Worm (Caenorhabditis elegans): ENCODE measurements around the gene srbc-32.

srbc-32 gene

DNA sequence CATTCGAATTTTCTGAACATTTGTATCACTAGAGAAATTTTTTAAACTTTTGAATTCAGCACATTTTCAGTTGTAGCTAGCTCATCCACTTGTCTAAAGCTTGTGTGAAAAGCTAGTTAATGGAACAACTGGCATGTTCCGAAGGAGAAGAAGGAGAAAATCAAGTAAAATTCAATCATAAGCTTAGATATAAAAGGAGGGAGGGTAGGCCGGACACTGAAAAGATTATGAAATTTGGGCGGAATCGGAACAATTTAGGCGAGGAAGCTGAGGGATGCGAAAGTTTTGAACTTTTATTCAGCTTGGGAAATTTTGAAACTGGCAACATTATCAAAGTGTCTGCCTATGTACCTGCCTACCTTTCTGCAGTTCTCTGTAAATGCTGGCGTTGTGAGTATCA is 34.3 kb downstream of the srbc-32 start:
- TF ChIP-seq sem-2 (GFP tag; optimal IDR thresholded peaks at IDR 0.05), result no peak
- TF ChIP-seq unc-62 (GFP tag; optimal IDR thresholded peaks at IDR 0.05), result no peak
- TF ChIP-seq drap-1 (GFP tag; optimal IDR thresholded peaks at IDR 0.05), result no peak
- TF ChIP-seq ces-1 (GFP tag; optimal IDR thresholded peaks at IDR 0.05), result peak; percentile 94

DNA sequence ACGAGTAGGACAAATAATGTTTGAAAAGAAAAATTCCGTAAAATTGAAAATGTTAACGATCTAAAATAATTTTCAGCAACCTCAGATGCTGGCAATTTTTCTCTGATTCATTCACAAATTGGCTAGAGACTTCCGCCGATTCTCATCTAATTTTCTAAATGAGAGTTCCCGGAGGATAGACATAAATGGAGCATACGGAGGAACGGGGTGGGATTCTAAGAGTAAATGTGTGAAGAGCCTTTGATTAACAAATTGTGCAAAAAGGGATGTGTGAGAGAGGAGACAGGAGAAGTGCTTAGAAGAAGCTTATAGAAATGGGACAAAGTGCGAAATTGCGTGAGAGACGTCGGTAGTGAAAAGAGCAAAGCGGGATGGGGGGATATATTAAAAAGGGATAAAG is 35.1 kb downstream of the srbc-32 start:
- TF ChIP-seq ceh-83 (GFP tag; optimal IDR thresholded peaks at IDR 0.05), result no peak
- TF ChIP-seq flh-1 (GFP tag; optimal IDR thresholded peaks at IDR 0.05), result no peak
- no peak for TF ChIP-seq elt-3 (tag; optimal IDR thresholded peaks at IDR 0.05)
- TF ChIP-seq hlh-1 (tag; optimal IDR thresholded peaks at IDR 0.05), result no peak
- no peak for TF ChIP-seq nhr-28 (tag; optimal IDR thresholded peaks at IDR 0.05)
- peak; percentile 92 for TF ChIP-seq ces-1 (GFP tag; optimal IDR thresholded peaks at IDR 0.05)

DNA sequence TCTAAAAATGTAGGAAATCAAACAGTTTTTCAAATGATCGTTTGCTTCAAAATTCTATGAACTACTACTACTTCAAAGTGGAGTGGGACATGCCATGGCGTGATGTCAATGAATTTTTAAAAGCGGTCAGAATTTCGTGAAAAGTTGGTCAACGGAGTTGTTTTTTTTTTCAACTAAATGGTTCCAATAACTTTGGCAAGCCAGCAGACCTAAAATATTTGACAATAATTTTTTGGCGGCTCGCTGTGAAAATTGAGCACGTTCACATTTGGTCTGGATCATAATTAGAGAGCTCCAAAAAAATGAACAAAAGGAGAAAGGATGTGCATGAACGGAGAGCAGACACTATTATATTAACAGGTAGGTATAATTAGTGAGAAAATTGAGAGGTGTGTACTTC is 36.4 kb downstream of the srbc-32 start:
- TF ChIP-seq unc-62 (GFP tag; optimal IDR thresholded peaks at IDR 0.05), result no peak
- TF ChIP-seq hlh-1 (tag; optimal IDR thresholded peaks at IDR 0.05), result no peak
- no peak for TF ChIP-seq lsy-2 (tag; optimal IDR thresholded peaks at IDR 0.05)
- peak; percentile 7 for TF ChIP-seq sptf-1 (tag; optimal IDR thresholded peaks at IDR 0.05)

DNA sequence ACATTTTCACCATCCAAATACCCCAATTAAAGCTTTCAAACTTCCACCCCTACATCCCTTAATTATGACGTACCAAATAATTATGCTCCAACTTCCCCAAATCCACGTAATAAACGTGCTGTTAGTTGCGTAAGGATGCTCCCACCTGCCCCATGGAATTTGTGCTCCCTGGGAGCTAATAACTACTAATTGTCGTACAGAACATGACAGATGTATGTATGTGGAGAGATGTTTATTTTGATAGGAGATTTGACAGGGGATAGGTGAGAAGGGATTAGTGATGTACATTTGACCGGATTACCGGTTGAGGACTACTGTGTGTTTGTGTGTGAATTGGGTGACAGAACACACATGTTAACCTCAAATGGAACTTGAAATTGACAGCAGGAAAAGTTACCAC is 36.9 kb downstream of the srbc-32 start:
- TF ChIP-seq cnd-1 (tag; optimal IDR thresholded peaks at IDR 0.05) (peak; percentile 65), blmp-1 (tag; optimal IDR thresholded peaks at IDR 0.05) (no peak), sptf-1 (tag; optimal IDR thresholded peaks at IDR 0.05) (peak; percentile 58), pha-4 (tag; optimal IDR thresholded peaks at IDR 0.05) (no peak), ceh-83 (GFP tag; optimal IDR thresholded peaks at IDR 0.05) (no peak), ceh-39 (tag; optimal IDR thresholded peaks at IDR 0.05) (no peak), ceh-43 (GFP tag; optimal IDR thresholded peaks at IDR 0.05) (peak; percentile 43), zip-8 (tag; optimal IDR thresholded peaks at IDR 0.05) (peak; percentile 62), nhr-2 (tag; optimal IDR thresholded peaks at IDR 0.05) (peak; percentile 92), lsy-2 (tag; optimal IDR thresholded peaks at IDR 0.05) (no peak), nhr-76 (tag; optimal IDR thresholded peaks at IDR 0.05) (no peak)

DNA sequence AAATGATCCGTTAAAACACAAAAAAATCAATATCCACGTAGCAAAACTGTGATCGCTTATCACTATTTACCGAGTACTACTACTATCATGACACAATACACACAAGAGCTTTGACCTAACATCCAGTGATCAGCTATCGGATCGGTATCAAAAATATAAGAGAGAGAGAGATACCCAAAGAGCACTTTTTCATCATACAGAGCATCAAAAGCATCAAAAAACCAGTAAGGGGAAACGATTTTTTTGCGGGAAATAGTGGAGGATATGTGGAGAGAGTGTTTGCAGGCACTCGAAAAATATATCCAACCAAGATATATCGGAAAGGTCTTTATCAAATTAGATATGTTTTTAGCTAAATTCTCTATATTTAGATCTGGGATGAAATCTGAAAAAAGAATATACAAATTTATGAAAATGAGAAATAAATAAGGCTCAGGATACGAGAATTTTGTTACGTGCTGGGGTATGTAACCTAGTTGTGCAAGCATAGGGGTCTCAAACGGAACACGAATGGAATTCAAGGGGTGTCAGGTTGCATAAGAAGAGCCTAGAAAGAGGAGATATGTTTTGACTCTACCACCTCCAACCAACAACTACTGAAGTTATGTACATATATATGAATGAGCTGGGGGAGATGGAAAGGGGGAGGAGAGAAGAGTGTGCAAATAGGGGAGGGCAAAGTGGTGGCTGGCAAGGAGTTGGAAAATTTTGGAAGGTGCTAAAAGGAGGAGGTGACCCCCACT is 41.5 kb downstream of the srbc-32 start:
- TF ChIP-seq ceh-43 (GFP tag; optimal IDR thresholded peaks at IDR 0.05) (no peak), mab-5 (tag; optimal IDR thresholded peaks at IDR 0.05) (no peak), zip-8 (tag; optimal IDR thresholded peaks at IDR 0.05) (no peak), nhr-12 (tag; optimal IDR thresholded peaks at IDR 0.05) (no peak), M03D4.4 (tag; optimal IDR thresholded peaks at IDR 0.05) (peak; percentile 25), pha-4 (tag; optimal IDR thresholded peaks at IDR 0.05) (no peak), mls-2 (tag; optimal IDR thresholded peaks at IDR 0.05) (peak; percentile 22), ceh-83 (GFP tag; optimal IDR thresholded peaks at IDR 0.05) (no peak), nhr-76 (tag; optimal IDR thresholded peaks at IDR 0.05) (no peak), elt-3 (tag; optimal IDR thresholded peaks at IDR 0.05) (no peak), bed-3 (GFP tag; optimal IDR thresholded peaks at IDR 0.05) (no peak), nhr-28 (tag; optimal IDR thresholded peaks at IDR 0.05) (no peak), nhr-2 (tag; optimal IDR thresholded peaks at IDR 0.05) (no peak)

DNA sequence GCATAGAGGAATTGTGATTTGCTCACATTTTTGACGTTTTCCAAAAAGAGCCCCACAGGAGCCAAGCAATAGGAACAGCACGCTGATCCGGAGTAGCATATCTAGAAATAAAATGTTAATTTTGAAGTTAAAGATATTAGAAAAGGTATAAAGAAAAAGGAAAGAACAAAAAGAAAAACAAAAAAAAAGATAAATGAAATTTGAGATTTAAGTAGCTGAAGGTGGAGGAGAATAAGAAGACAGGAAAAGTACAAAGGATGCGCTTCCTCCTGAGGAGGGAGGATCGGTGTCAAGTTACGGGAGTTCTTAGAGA is 42.0 kb downstream of the srbc-32 start, which contains the start of gene cfz-2:
Gene cfz-2, minus strand, starts transcription at position 101 of the 313 bp plus-strand sequence.
- no peak for TF ChIP-seq elt-1 (tag; optimal IDR thresholded peaks at IDR 0.05; ENCODE audit: borderline replicate concordance, insufficient read depth)
- TF ChIP-seq ceh-39 (tag; optimal IDR thresholded peaks at IDR 0.05), result no peak
- no peak for TF ChIP-seq ceh-83 (GFP tag; optimal IDR thresholded peaks at IDR 0.05)
- TF ChIP-seq ham-2 (GFP tag; optimal IDR thresholded peaks at IDR 0.05), result no peak
- no peak for TF ChIP-seq sptf-1 (tag; optimal IDR thresholded peaks at IDR 0.05)
- TF ChIP-seq M03D4.4 (tag; optimal IDR thresholded peaks at IDR 0.05), result no peak
- TF ChIP-seq sem-2 (GFP tag; optimal IDR thresholded peaks at IDR 0.05), result no peak
- no peak for TF ChIP-seq nhr-12 (tag; optimal IDR thresholded peaks at IDR 0.05)
- TF ChIP-seq unc-120 (tag; optimal IDR thresholded peaks at IDR 0.05; ENCODE audit: poor library complexity, severe bottlenecking), result no peak
- no peak for TF ChIP-seq unc-39 (tag; optimal IDR thresholded peaks at IDR 0.05)
- TF ChIP-seq nhr-28 (tag; optimal IDR thresholded peaks at IDR 0.05), result no peak
- no peak for TF ChIP-seq blmp-1 (tag; optimal IDR thresholded peaks at IDR 0.05)
- no peak for TF ChIP-seq mab-5 (tag; optimal IDR thresholded peaks at IDR 0.05)

Data from whole organism, mixed stage, embryonic.